Fruit fly (Drosophila melanogaster): ENCODE data around the gene CG10466.

Gene CG10466

dm6 chr2L:19799940-19800339, 8.0 kb downstream of the CG10466 start (continued):
- no peak for TF ChIP-seq dm (GFP tag; optimal IDR thresholded peaks at IDR 0.05)
- peak; percentile 56 for TF ChIP-seq gem (tag; optimal IDR thresholded peaks at IDR 0.05)
- peak; percentile 59 for TF ChIP-seq dmrt99B (tag; optimal IDR thresholded peaks at IDR 0.05)
- no peak for TF ChIP-seq CG8281 (tag; optimal IDR thresholded peaks at IDR 0.05)
- TF ChIP-seq sc (optimal IDR thresholded peaks at IDR 0.05) = no peak
- TF ChIP-seq sc (GFP tag; optimal IDR thresholded peaks at IDR 0.05) = no peak
- no peak for TF ChIP-seq Dfd (GFP tag; optimal IDR thresholded peaks at IDR 0.05)
- no peak for TF ChIP-seq cg (GFP tag; optimal IDR thresholded peaks at IDR 0.05)
- no peak for TF ChIP-seq Dbx (GFP tag; IDR thresholded peaks at IDR 0.05)
- TF ChIP-seq CG42726 (GFP tag; IDR thresholded peaks at IDR 0.05; ENCODE audit: partially characterized antibody) = no peak
- TF ChIP-seq CG10366 (GFP tag; IDR thresholded peaks at IDR 0.05) = no peak
- no peak for TF ChIP-seq CG6175 (GFP tag; IDR thresholded peaks at IDR 0.05)
- TF ChIP-seq Ets97D (GFP tag; optimal IDR thresholded peaks at IDR 0.05) = no peak
- no peak for TF ChIP-seq MTF-1 (GFP tag; optimal IDR thresholded peaks at IDR 0.05; ENCODE audit: borderline replicate concordance)
- TF ChIP-seq Sry-δ (GFP tag; optimal IDR thresholded peaks at IDR 0.05) = no peak
- no peak for TF ChIP-seq CG6689 (GFP tag; IDR thresholded peaks at IDR 0.05)
- TF ChIP-seq sens-2 (GFP tag; IDR thresholded peaks at IDR 0.05) = no peak
- TF ChIP-seq wor (GFP tag; IDR thresholded peaks at IDR 0.05) = no peak
- no peak for TF ChIP-seq CG7963 (GFP tag; IDR thresholded peaks at IDR 0.05; ENCODE audit: partially characterized antibody)
- no peak for TF ChIP-seq kah (GFP tag; optimal IDR thresholded peaks at IDR 0.05)
- peak; percentile 30 for TF ChIP-seq CG7556 (GFP tag; optimal IDR thresholded peaks at IDR 0.05)
- no peak for TF ChIP-seq CG31224 (GFP tag; IDR thresholded peaks at IDR 0.05)
- no peak; the same call in 1 of the 2 replicates for TF ChIP-seq sob (GFP tag; IDR thresholded peaks at IDR 0.05)
- no peak for TF ChIP-seq CG11560 (tag; IDR thresholded peaks at IDR 0.05)
- no peak for TF ChIP-seq CG4360 (GFP tag; IDR thresholded peaks at IDR 0.05)
- TF ChIP-seq CG8290 (GFP tag; optimal IDR thresholded peaks at IDR 0.05) = no peak
- no peak for TF ChIP-seq CG8290 (tag; optimal IDR thresholded peaks at IDR 0.05)
- no peak for TF ChIP-seq Hr78 (GFP tag; optimal IDR thresholded peaks at IDR 0.05)
- no peak for TF ChIP-seq gro (GFP tag; optimal IDR thresholded peaks at IDR 0.05)
- no peak for TF ChIP-seq Spps (tag; optimal IDR thresholded peaks at IDR 0.05)
- no peak for TF ChIP-seq CG9797 (GFP tag; optimal IDR thresholded peaks at IDR 0.05)
- no peak for TF ChIP-seq org-1 (GFP tag; optimal IDR thresholded peaks at IDR 0.05)
- no peak for TF ChIP-seq CTCF (GFP tag; optimal IDR thresholded peaks at IDR 0.05)
- 0 out of 2 replicates have a peak, but pooled peaks have one; percentile 15 for TF ChIP-seq onecut (GFP tag; IDR thresholded peaks at IDR 0.05)
- no peak for TF ChIP-seq CG16815 (GFP tag; optimal IDR thresholded peaks at IDR 0.05)
- no peak for TF ChIP-seq CG33213 (GFP tag; optimal IDR thresholded peaks at IDR 0.05)
- no peak for TF ChIP-seq cad (GFP tag; optimal IDR thresholded peaks at IDR 0.05)
- no peak for TF ChIP-seq sna (GFP tag; IDR thresholded peaks at IDR 0.05; ENCODE audit: partially characterized antibody)
- TF ChIP-seq HLH4C (GFP tag; IDR thresholded peaks at IDR 0.05; ENCODE audit: partially characterized antibody) = no peak
- no peak for TF ChIP-seq Gsc (GFP tag; IDR thresholded peaks at IDR 0.05)
- no peak for TF ChIP-seq CG4282 (GFP tag; optimal IDR thresholded peaks at IDR 0.05)
- TF ChIP-seq CG32532 (GFP tag; IDR thresholded peaks at IDR 0.05) = no peak
- TF ChIP-seq emc (GFP tag; optimal IDR thresholded peaks at IDR 0.05) = no peak
- no peak for TF ChIP-seq crol (GFP tag; IDR thresholded peaks at IDR 0.05)
- TF ChIP-seq CG10654 (GFP tag; optimal IDR thresholded peaks at IDR 0.05) = no peak
- TF ChIP-seq yki (optimal IDR thresholded peaks at IDR 0.05) = no peak
- no peak for TF ChIP-seq grn (GFP tag; optimal IDR thresholded peaks at IDR 0.05)
- no peak for TF ChIP-seq CG31365 (tag; optimal IDR thresholded peaks at IDR 0.05)
- TF ChIP-seq Doc3 (GFP tag; IDR thresholded peaks at IDR 0.05; ENCODE audit: partially characterized antibody) = no peak
- no peak for TF ChIP-seq Nf-YA (GFP tag; IDR thresholded peaks at IDR 0.05)
- TF ChIP-seq Atf6 (GFP tag; IDR thresholded peaks at IDR 0.05) = no peak
- no peak for TF ChIP-seq CG10274 (GFP tag; optimal IDR thresholded peaks at IDR 0.05)
- no peak for TF ChIP-seq bbx (GFP tag; IDR thresholded peaks at IDR 0.05; ENCODE audit: partially characterized antibody)
- TF ChIP-seq CG30431 (GFP tag; optimal IDR thresholded peaks at IDR 0.05) = no peak
